Worm (Caenorhabditis elegans): ENCODE results near the gene cest-1.2.

Gene cest-1.2

DNA sequence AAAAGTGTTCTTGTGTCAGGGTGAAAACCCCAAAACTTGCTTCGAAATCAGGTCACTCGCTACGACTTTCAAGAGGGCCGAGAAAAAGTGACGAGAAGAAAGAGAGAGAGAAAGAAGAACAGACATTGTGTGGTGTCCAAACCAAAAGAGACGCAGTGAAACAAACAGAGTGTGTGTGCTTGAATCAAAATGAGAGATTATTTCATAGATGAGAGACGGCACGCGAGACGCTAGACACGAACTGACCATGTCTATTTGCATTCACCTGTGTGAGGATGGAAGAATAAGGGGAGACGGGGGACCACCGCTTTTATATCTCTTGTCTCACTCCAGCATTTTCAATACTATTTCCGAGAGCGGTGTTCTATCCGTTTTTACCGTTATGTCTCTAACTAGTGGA, 24.5 kb downstream of the cest-1.2 start (continued):
- TF ChIP-seq lir-3 (tag; optimal IDR thresholded peaks at IDR 0.05) (no peak), T20F7.1 (GFP tag; optimal IDR thresholded peaks at IDR 0.05) (no peak), T26A8.4 (GFP tag; IDR thresholded peaks at IDR 0.05) (peak; percentile 35; the same call in 1 of the 2 replicates), pha-4 (GFP tag; IDR thresholded peaks at IDR 0.05) (no peak), pha-4 (tag; optimal IDR thresholded peaks at IDR 0.05) (peak; percentile 67), pqm-1 (tag; optimal IDR thresholded peaks at IDR 0.05) (peak; percentile 39), egl-27 (tag; optimal IDR thresholded peaks at IDR 0.05) (no peak), dve-1 (tag; optimal IDR thresholded peaks at IDR 0.05; ENCODE audit: insufficient read depth) (peak; percentile 65), Y105C5A.15 (GFP tag; IDR thresholded peaks at IDR 0.05) (no peak), daf-8 (GFP tag; IDR thresholded peaks at IDR 0.05) (no peak), zip-11 (GFP tag; IDR thresholded peaks at IDR 0.05) (no peak), nhr-42 (GFP tag; IDR thresholded peaks at IDR 0.05) (no peak), lin-29 (GFP tag; IDR thresholded peaks at IDR 0.05) (no peak), ceh-82 (tag; optimal IDR thresholded peaks at IDR 0.05) (no peak), ZK546.5 (tag; optimal IDR thresholded peaks at IDR 0.05) (no peak), gei-8 (GFP tag; optimal IDR thresholded peaks at IDR 0.05) (no peak), daf-16 (GFP tag; optimal IDR thresholded peaks at IDR 0.05) (no peak), daf-16 (tag; optimal IDR thresholded peaks at IDR 0.05) (peak; percentile 34), zfp-3 (GFP tag; conservative IDR thresholded peaks at IDR 0.05) (no peak), Y75B8A.6 (GFP tag; IDR thresholded peaks at IDR 0.05) (no peak), ceh-20 (GFP tag; IDR thresholded peaks at IDR 0.05) (no peak), sdz-12 (GFP tag; optimal IDR thresholded peaks at IDR 0.05) (no peak), ceh-32 (tag; optimal IDR thresholded peaks at IDR 0.05; ENCODE audit: poor library complexity) (no peak), ctbp-1 (GFP tag; IDR thresholded peaks at IDR 0.05) (no peak), mes-2 (tag; optimal IDR thresholded peaks at IDR 0.05; ENCODE audit: poor library complexity, severe bottlenecking) (peak; percentile 54), ztf-11 (tag; optimal IDR thresholded peaks at IDR 0.05) (no peak), ces-1 (GFP tag; optimal IDR thresholded peaks at IDR 0.05) (no peak), mdt-29 (GFP tag; IDR thresholded peaks at IDR 0.05) (no peak), F37D6.2 (tag; optimal IDR thresholded peaks at IDR 0.05) (no peak), egl-43 (GFP tag; IDR thresholded peaks at IDR 0.05) (0 out of 2 replicates have a peak, but pooled peaks have one; percentile 47), spr-3 (GFP tag; optimal IDR thresholded peaks at IDR 0.05) (no peak), nhr-237 (tag; optimal IDR thresholded peaks at IDR 0.05) (no peak), D1046.2 (GFP tag; IDR thresholded peaks at IDR 0.05) (no peak), lin-15B (tag; optimal IDR thresholded peaks at IDR 0.05) (no peak), nhr-48 (tag; optimal IDR thresholded peaks at IDR 0.05) (peak; percentile 53), skn-1 (tag; optimal IDR thresholded peaks at IDR 0.05) (no peak), ZK337.2 (GFP tag; IDR thresholded peaks at IDR 0.05) (no peak), zip-2 (tag; optimal IDR thresholded peaks at IDR 0.05) (no peak), attf-4 (tag; optimal IDR thresholded peaks at IDR 0.05) (no peak), dpl-1 (GFP tag; optimal IDR thresholded peaks at IDR 0.05) (peak; percentile 48), fos-1 (tag; optimal IDR thresholded peaks at IDR 0.05) (no peak), hlh-30 (tag; optimal IDR thresholded peaks at IDR 0.05; ENCODE audit: insufficient read depth) (peak; percentile 75), spr-1 (tag; optimal IDR thresholded peaks at IDR 0.05) (no peak), unc-130 (GFP tag; optimal IDR thresholded peaks at IDR 0.05) (no peak), php-3 (GFP tag; IDR thresholded peaks at IDR 0.05) (no peak), dmd-6 (GFP tag; IDR thresholded peaks at IDR 0.05) (peak; percentile 68), rbr-2 (tag; optimal IDR thresholded peaks at IDR 0.05) (peak; percentile 58), jun-1 (tag; optimal IDR thresholded peaks at IDR 0.05) (no peak), mep-1 (tag; optimal IDR thresholded peaks at IDR 0.05) (peak; percentile 78), ceh-62 (tag; optimal IDR thresholded peaks at IDR 0.05) (no peak), hif-1 (tag; optimal IDR thresholded peaks at IDR 0.05) (no peak), R02D3.7 (tag; optimal IDR thresholded peaks at IDR 0.05) (no peak), madf-5 (GFP tag; IDR thresholded peaks at IDR 0.05) (no peak)
